Worm (Caenorhabditis elegans): ENCODE data around the gene srsx-38.

The srsx-38 gene

DNA sequence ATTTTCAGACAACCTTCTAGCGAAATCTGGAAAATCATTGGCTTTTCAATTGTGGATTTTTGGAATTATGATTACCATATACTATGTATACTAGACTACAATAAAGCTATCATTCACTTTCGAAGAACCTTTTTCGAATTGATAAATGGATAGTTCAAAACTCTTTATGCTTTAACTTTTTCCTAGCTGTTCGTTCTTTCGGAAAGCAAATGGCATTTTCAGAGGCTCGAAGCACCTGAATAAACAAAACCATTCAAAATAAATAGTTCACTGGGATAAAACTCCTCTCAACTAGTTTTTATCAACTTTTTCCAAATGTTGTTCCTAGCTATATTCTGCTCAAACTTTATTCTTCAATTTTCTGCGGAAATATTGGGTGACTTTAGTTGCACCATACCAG is 26.2 kb downstream of the srsx-38 start, which contains the start of gene T26E4.2:
T26E4.2 (plus strand) TSS at position 301 of the 400 bp plus-strand sequence.
- TF ChIP-seq hlh-6 (tag; optimal IDR thresholded peaks at IDR 0.05) (no peak), ceh-19 (GFP tag; optimal IDR thresholded peaks at IDR 0.05) (no peak), ceh-6 (GFP tag; optimal IDR thresholded peaks at IDR 0.05) (no peak)

DNA sequence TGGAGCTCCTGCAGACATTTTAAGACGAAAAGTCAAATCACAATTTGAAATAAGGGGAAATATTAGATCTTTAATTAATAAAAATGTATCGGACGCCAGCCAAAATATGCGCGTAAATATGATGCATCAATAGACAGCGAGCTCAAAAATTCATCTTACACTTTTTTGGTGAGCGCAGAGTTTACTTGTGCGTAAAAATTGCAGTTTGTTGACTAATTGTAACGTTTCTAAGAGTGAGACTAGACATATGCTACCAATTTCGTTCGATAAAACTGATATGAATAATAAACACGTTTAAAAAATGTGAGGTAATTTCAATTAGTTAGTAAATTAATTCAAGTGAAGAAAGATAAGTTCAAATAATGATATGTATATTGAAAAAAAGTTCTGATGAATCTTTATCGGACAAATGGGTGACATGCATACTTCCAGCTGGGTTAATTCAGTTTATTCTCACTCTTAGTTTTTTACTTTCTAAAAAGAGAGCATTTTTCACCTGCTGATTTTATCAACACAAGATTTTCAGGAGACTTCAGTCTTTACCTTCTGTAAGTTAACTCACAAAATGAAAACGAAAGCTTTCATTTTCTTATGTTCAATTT is 28.1 kb downstream of the srsx-38 start, which contains the start of the genes nhr-285 and irld-52:
nhr-285 (minus strand) TSS at position 101 of the 602 bp plus-strand sequence.
irld-52 (plus strand) TSS at position 552 of the 602 bp plus-strand sequence.
- TF ChIP-seq ceh-24 (tag; optimal IDR thresholded peaks at IDR 0.05) (no peak), tbx-2 (tag; optimal IDR thresholded peaks at IDR 0.05) (no peak), sdc-2 (tag; optimal IDR thresholded peaks at IDR 0.05) (no peak), pat-9 (tag; optimal IDR thresholded peaks at IDR 0.05) (no peak), ceh-34 (tag; optimal IDR thresholded peaks at IDR 0.05) (no peak), eyg-1 (tag; optimal IDR thresholded peaks at IDR 0.05) (no peak), hlh-13 (GFP tag; optimal IDR thresholded peaks at IDR 0.05) (no peak), nhr-11 (tag; optimal IDR thresholded peaks at IDR 0.05) (no peak), ceh-30 (tag; optimal IDR thresholded peaks at IDR 0.05) (no peak), odd-2 (tag; optimal IDR thresholded peaks at IDR 0.05) (no peak), che-1 (tag; optimal IDR thresholded peaks at IDR 0.05) (no peak), K02D7.2 (tag; optimal IDR thresholded peaks at IDR 0.05) (no peak), ceh-14 (tag; optimal IDR thresholded peaks at IDR 0.05) (no peak), zip-5 (tag; optimal IDR thresholded peaks at IDR 0.05) (no peak)

DNA sequence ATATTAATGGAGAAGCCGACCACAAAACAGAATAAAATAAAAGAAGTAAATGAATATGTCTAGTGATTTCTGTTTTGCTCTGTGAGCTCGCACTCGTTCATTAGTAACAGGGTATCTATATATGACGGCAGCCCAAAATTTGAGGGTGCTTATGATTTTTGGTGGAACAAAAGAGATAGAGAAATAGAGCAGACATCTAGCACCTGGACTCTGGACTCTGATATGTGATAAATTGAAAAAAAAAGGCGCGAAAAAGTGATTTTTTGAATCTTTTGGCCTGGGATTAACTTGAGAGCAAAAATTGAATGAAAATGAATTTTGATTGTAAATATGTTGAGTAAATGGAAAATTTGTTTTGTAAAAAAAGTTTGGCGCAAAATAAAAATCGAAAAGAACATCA is 30.7 kb downstream of the srsx-38 start, which contains the start of gene nhr-283:
nhr-283 (minus strand) TSS at position 101 of the 400 bp plus-strand sequence.
- TF ChIP-seq pqm-1 (tag; optimal IDR thresholded peaks at IDR 0.05) (no peak), gmeb-2 (tag; optimal IDR thresholded peaks at IDR 0.05) (no peak), ceh-48 (tag; optimal IDR thresholded peaks at IDR 0.05) (no peak), ahr-1 (tag; optimal IDR thresholded peaks at IDR 0.05) (no peak), tbx-2 (tag; optimal IDR thresholded peaks at IDR 0.05) (no peak), ceh-9 (tag; optimal IDR thresholded peaks at IDR 0.05) (no peak), npax-4 (tag; optimal IDR thresholded peaks at IDR 0.05) (no peak), ama-1 (optimal IDR thresholded peaks at IDR 0.05) (no peak), ceh-45 (GFP tag; IDR thresholded peaks at IDR 0.05) (no peak), rnt-1 (tag; optimal IDR thresholded peaks at IDR 0.05) (no peak), nfya-1 (tag; optimal IDR thresholded peaks at IDR 0.05) (no peak), ceh-31 (tag; optimal IDR thresholded peaks at IDR 0.05) (no peak), pha-4 (tag; optimal IDR thresholded peaks at IDR 0.05) (no peak), pha-2 (tag; optimal IDR thresholded peaks at IDR 0.05) (no peak), hlh-8 (tag; optimal IDR thresholded peaks at IDR 0.05) (no peak), madf-2 (tag; optimal IDR thresholded peaks at IDR 0.05) (no peak), ref-2 (tag; optimal IDR thresholded peaks at IDR 0.05) (no peak), T23F11.4 (GFP tag; optimal IDR thresholded peaks at IDR 0.05) (no peak), unc-3 (GFP tag; conservative IDR thresholded peaks at IDR 0.05) (no peak), unc-3 (tag; optimal IDR thresholded peaks at IDR 0.05) (no peak), hlh-15 (tag; optimal IDR thresholded peaks at IDR 0.05) (no peak)

DNA sequence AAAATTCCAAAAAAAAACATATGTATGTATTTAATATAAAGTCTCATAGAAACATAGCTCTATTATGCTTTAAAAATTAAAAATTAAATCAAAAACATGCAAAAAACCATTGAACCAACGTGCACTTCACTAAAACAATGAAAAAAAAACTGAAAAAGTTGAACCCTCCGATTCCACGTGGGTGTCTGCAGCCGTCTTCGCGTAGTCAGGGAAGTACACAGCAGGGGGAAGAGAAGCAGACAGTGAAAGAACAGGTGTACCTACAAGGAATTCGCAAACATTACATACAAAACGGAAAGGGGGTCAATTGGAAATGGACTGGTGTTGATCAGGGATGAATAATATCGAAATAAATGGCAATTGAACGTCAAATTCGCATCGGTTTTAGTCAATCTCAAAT is 33.4 kb downstream of the srsx-38 start:
- no peak for TF ChIP-seq unc-3 (GFP tag; conservative IDR thresholded peaks at IDR 0.05)
- TF ChIP-seq unc-3 (tag; optimal IDR thresholded peaks at IDR 0.05): no peak
- no peak for TF ChIP-seq C08G9.2 (tag; optimal IDR thresholded peaks at IDR 0.05)
- no peak for TF ChIP-seq pat-9 (tag; optimal IDR thresholded peaks at IDR 0.05)
- no peak for TF ChIP-seq ceh-19 (GFP tag; optimal IDR thresholded peaks at IDR 0.05)
- TF ChIP-seq ceh-34 (tag; optimal IDR thresholded peaks at IDR 0.05): no peak
- TF ChIP-seq T23F11.4 (GFP tag; optimal IDR thresholded peaks at IDR 0.05): no peak
- TF ChIP-seq eyg-1 (tag; optimal IDR thresholded peaks at IDR 0.05): no peak
- no peak for TF ChIP-seq Y22D7AL.16 (tag; optimal IDR thresholded peaks at IDR 0.05)
- no peak for TF ChIP-seq sox-4 (tag; optimal IDR thresholded peaks at IDR 0.05)
- no peak for TF ChIP-seq hlh-13 (GFP tag; optimal IDR thresholded peaks at IDR 0.05)
- no peak for TF ChIP-seq ets-4 (tag; optimal IDR thresholded peaks at IDR 0.05)

Data from whole organism, late embryonic.